Fruit fly (Drosophila melanogaster) whole organism, embryonic: ENCODE data around the gene CG3652.
A peak's percentile ranks its signal among the peaks of the same experiment; 100 is the strongest.

Experiments used
- Atf6 ChIP-seq: fragments of 200-800 bp; sonication (Bioruptor generic); IDR thresholded peaks from 2 replicates; pipeline ENCODE4 v1.3.6; 2022; ENCODE audit warnings: missing biosample characterization, missing genetic modification characterization
- CG30431 ChIP-seq: fragments of 200-800 bp; sonication (Bioruptor generic); optimal IDR thresholded peaks from 2 replicates; lab custom pipeline; 2017; ENCODE audit warnings: missing biosample characterization, missing genetic modification characterization
- CG7357 ChIP-seq: fragments of 200-800 bp; sonication (Bioruptor generic); IDR thresholded peaks from 3 replicates; pipeline ENCODE4 v1.3.6; 2022; ENCODE audit warnings: missing biosample characterization, missing genetic modification characterization
- Dll ChIP-seq: fragments of 200-800 bp; sonication (Bioruptor generic); IDR thresholded peaks from 4 replicates; pipeline ENCODE4 v1.3.6; 2022; ENCODE audit warnings: missing biosample characterization, missing genetic modification characterization; ENCODE audit not compliant: partially characterized antibody
- Sox100B ChIP-seq: fragments of 200-800 bp; sonication (Bioruptor generic); optimal IDR thresholded peaks from 3 replicates; lab custom pipeline; 2018; ENCODE audit warnings: missing biosample characterization, mild to moderate bottlenecking, missing genetic modification characterization
- fd3F ChIP-seq: fragments of 200-800 bp; sonication (Bioruptor generic); optimal IDR thresholded peaks from 2 replicates; lab custom pipeline; 2018; ENCODE audit warnings: missing biosample characterization, mild to moderate bottlenecking, missing genetic modification characterization, moderate library complexity
- fd96Cb ChIP-seq: fragments of 200-800 bp; sonication (Bioruptor generic); optimal IDR thresholded peaks from 2 replicates; lab custom pipeline; 2018; ENCODE audit warnings: missing biosample characterization, mild to moderate bottlenecking, missing genetic modification characterization, moderate library complexity

- TF ChIP-seq fd96Cb = no peak
- no peak for TF ChIP-seq CG30431
- no peak for TF ChIP-seq Atf6 (GFP tag; lab: Robert Waterston, UW)
- no peak for TF ChIP-seq Dll (GFP tag; lab: Robert Waterston, UW)
- TF ChIP-seq CG7357 (GFP tag; lab: Robert Waterston, UW) = 0 out of 3 replicates have a peak, but pooled peaks have one; percentile 8
- no peak for TF ChIP-seq fd3F (GFP tag; lab: Kevin White, UChicago)
- TF ChIP-seq Sox100B (GFP tag; lab: Kevin White, UChicago) = no peak
Observed at dm6 chr2L:4348545-4348944, 45.1 kb downstream of the CG3652 start.
